Worm (Caenorhabditis elegans): ENCODE measurements around the gene ttr-27.
"Not testable (repeated sequence)": the region's sequence is repeated elsewhere in the genome, so short reads cannot be mapped to it uniquely, and the experiment has no call there.

Gene ttr-27

DNA sequence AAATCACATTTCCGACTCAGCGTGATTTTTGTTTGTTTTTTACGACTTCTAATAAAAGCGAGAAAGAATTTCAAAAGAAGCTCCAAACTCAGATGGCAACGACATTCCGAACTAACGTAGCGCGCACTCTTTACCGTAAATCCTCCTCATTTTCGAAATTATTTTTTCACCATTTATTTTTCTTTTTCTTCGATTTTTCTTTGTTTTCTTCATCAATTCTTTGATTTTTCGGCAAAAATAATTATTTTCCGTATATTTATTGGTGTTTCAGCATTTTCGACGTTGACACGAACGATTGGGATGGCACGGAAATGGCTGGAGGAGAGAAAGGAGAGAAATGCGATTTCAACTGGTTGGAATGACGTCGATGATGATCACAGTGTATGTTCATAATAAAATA, 38.3 kb downstream of the ttr-27 start, which contains the start of gene T07F10.5:
TSS of gene T07F10.5 (plus strand) at position 301 of the 400 bp plus-strand sequence.
- TF ChIP-seq fkh-4 (tag; optimal IDR thresholded peaks at IDR 0.05; ENCODE audit: borderline replicate concordance); lin-15B (tag; optimal IDR thresholded peaks at IDR 0.05); mab-9 (GFP tag; IDR thresholded peaks at IDR 0.05): not testable (repeated sequence)

DNA sequence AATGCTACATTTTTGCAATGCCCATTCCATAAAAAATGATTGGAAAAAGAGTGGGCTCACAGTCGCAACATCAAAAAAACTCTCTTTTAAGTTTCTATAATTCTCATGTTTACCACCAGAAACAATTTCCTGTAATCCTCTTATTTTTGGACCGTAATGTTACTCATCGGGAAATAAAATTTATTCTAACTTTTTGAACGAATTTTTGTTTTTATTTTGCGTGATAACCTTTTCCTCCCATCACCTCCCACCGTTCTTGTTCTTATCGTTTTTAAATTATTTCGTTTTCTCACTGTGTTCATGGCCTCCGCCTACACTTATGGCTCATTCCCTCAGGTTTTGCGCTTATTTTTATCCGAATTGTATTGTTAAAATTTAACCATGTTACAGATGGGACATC, 44.8 kb downstream of the ttr-27 start, which contains the start of gene anp-1:
TSS of gene anp-1 (plus strand) at position 301 of the 400 bp plus-strand sequence.
- no peak for TF ChIP-seq egl-13 (tag; optimal IDR thresholded peaks at IDR 0.05)
- TF ChIP-seq nhr-90 (tag; optimal IDR thresholded peaks at IDR 0.05; ENCODE audit: poor library complexity), result no peak
- TF ChIP-seq C04F5.9 (tag; optimal IDR thresholded peaks at IDR 0.05), result no peak
- TF ChIP-seq lir-3 (tag; optimal IDR thresholded peaks at IDR 0.05; ENCODE audit: poor library complexity), result no peak

- TF ChIP-seq nhr-77 (tag; optimal IDR thresholded peaks at IDR 0.05) (no peak), ceh-88 (GFP tag; IDR thresholded peaks at IDR 0.05) (no peak), mab-9 (GFP tag; IDR thresholded peaks at IDR 0.05) (no peak), pax-3 (tag; optimal IDR thresholded peaks at IDR 0.05) (no peak), elt-2 (tag; optimal IDR thresholded peaks at IDR 0.05) (peak; percentile 5), lin-13 (GFP tag; optimal IDR thresholded peaks at IDR 0.05) (no peak), irx-1 (tag; optimal IDR thresholded peaks at IDR 0.05) (no peak), nhr-47 (tag; optimal IDR thresholded peaks at IDR 0.05) (no peak)
These were observed 49.1 kb downstream of the ttr-27 start, which contains the start of gene C44H9.7 for ce11 chrV:12854766-12855165. TSS of gene C44H9.7 (minus strand) at chrV:12854866.

Data from whole organism, L1 larva.